Worm (Caenorhabditis elegans) whole organism, L4 larva: Measurements from ENCODE around the gene ZK370.6.

ENCODE experiments used
- R02D3.7 ChIP-seq: fragments of 150-350 bp; sonication (generic microtip); optimal IDR thresholded peaks from 3 replicates; lab custom pipeline; 2014; ENCODE audit warnings: missing biosample characterization, missing genetic modification characterization
- T20F7.1 ChIP-seq: fragments of 200-800 bp; sonication (Bioruptor generic); optimal IDR thresholded peaks from 2 replicates; lab custom pipeline; 2018; ENCODE audit warnings: mild to moderate bottlenecking, missing genetic modification characterization, missing compliant biosample characterization
- Y105C5A.15 ChIP-seq: fragments of 200-800 bp; sonication (Bioruptor generic); IDR thresholded peaks from 2 replicates; pipeline ENCODE4 v1.3.6; 2022; ENCODE audit warnings: missing genetic modification characterization, missing compliant biosample characterization
- Y48G9A.11 ChIP-seq: fragments of 200-800 bp; sonication (Bioruptor generic); IDR thresholded peaks from 2 replicates; pipeline ENCODE4 v1.3.6; 2022; ENCODE audit warnings: missing genetic modification reagents, missing genetic modification characterization, missing compliant biosample characterization
- Y5F2A.4 ChIP-seq: fragments of 200-800 bp; sonication (Bioruptor generic); optimal IDR thresholded peaks from 2 replicates; lab custom pipeline; 2018; ENCODE audit warnings: mild to moderate bottlenecking, missing genetic modification characterization, missing compliant biosample characterization
- aha-1 ChIP-seq: fragments of 150-350 bp; peaks from one replicate; lab custom pipeline; 2014; ENCODE audit warnings: missing biosample characterization, missing genetic modification characterization
- aly-2 ChIP-seq: sonication (generic microtip); optimal IDR thresholded peaks from 2 replicates; lab custom pipeline; 2018; ENCODE audit warnings: missing biosample characterization, missing genetic modification characterization
- arid-1 ChIP-seq: fragments of 200-800 bp; sonication (Bioruptor generic); conservative IDR thresholded peaks from 2 replicates; pipeline ENCODE4 v1.3.6; 2022; ENCODE audit warnings: missing genetic modification reagents, missing genetic modification characterization, missing compliant biosample characterization
- attf-4 ChIP-seq: sonication (generic microtip); optimal IDR thresholded peaks from 3 replicates; lab custom pipeline; 2017; ENCODE audit warnings: missing biosample characterization, missing genetic modification characterization
- ceh-28 ChIP-seq: fragments of 150-350 bp; optimal IDR thresholded peaks from 2 replicates; lab custom pipeline; 2014; ENCODE audit warnings: missing biosample characterization, missing genetic modification reagents, missing genetic modification characterization
- ceh-32 ChIP-seq: sonication (generic microtip); optimal IDR thresholded peaks from 2 replicates; lab custom pipeline; 2016; ENCODE audit warnings: mild to moderate bottlenecking, missing genetic modification characterization, missing compliant biosample characterization; ENCODE audit not compliant: poor library complexity
- ceh-44 ChIP-seq: fragments of 200-800 bp; sonication (Bioruptor generic); IDR thresholded peaks from 2 replicates; pipeline ENCODE4 v1.3.6; 2022; ENCODE audit warnings: missing genetic modification reagents, missing genetic modification characterization, missing compliant biosample characterization
- ceh-82 ChIP-seq: sonication (generic microtip); optimal IDR thresholded peaks from 2 replicates; lab custom pipeline; 2017; ENCODE audit warnings: missing biosample characterization, missing genetic modification characterization
- ces-1 ChIP-seq: fragments of 150-350 bp; sonication (generic microtip); optimal IDR thresholded peaks from 4 replicates; lab custom pipeline; 2014; ENCODE audit warnings: missing biosample characterization, missing genetic modification reagents, missing genetic modification characterization
- daf-8 ChIP-seq: fragments of 200-800 bp; sonication (Bioruptor generic); IDR thresholded peaks from 2 replicates; pipeline ENCODE4 v1.3.6; 2022; ENCODE audit warnings: missing genetic modification characterization, missing compliant biosample characterization
- dpl-1 ChIP-seq: fragments of 150-350 bp; optimal IDR thresholded peaks from 2 replicates; lab custom pipeline; 2014; ENCODE audit warnings: missing biosample characterization, missing genetic modification reagents, missing genetic modification characterization
- egl-43 ChIP-seq: fragments of 200-800 bp; sonication (Bioruptor generic); IDR thresholded peaks from 2 replicates; pipeline ENCODE4 v1.3.6; 2022; ENCODE audit warnings: missing genetic modification reagents, missing genetic modification characterization, missing compliant biosample characterization
- gei-8 ChIP-seq: fragments of 200-800 bp; sonication (Bioruptor generic); optimal IDR thresholded peaks from 2 replicates; lab custom pipeline; 2018; ENCODE audit warnings: mild to moderate bottlenecking, missing genetic modification characterization, missing compliant biosample characterization
- hif-1 ChIP-seq, 2 experiments: sonication (generic microtip); optimal IDR thresholded peaks; 2 replicates each; lab custom pipeline; 2016 to 2017; ENCODE audit warnings: missing compliant biosample characterization in 2 of 2, missing genetic modification characterization in 2 of 2, missing genetic modification reagents in 2 of 2, missing genotype in 2 of 2, mild to moderate bottlenecking in 1 of 2
- hlh-30 ChIP-seq: sonication (generic microtip); optimal IDR thresholded peaks from 2 replicates; lab custom pipeline; 2017; ENCODE audit warnings: antibody characterized with exemption, mild to moderate bottlenecking, missing genetic modification characterization, missing compliant biosample characterization; ENCODE audit not compliant: insufficient read depth
- lin-15B ChIP-seq: fragments of 150-350 bp; sonication (generic microtip); optimal IDR thresholded peaks from 3 replicates; lab custom pipeline; 2014; ENCODE audit warnings: missing biosample characterization, missing genetic modification characterization
- lin-29 ChIP-seq: fragments of 200-800 bp; sonication (Bioruptor generic); IDR thresholded peaks from 2 replicates; pipeline ENCODE4 v1.3.6; 2022; ENCODE audit warnings: missing genetic modification reagents, missing genetic modification characterization, missing compliant biosample characterization
- lin-39 ChIP-seq: fragments of 150-350 bp; optimal IDR thresholded peaks from 2 replicates; lab custom pipeline; 2014; ENCODE audit warnings: missing biosample characterization, missing genetic modification reagents, missing genetic modification characterization
- lsy-2 ChIP-seq, 2 experiments: fragments of 150-350 bp in 1 of 2; sonication (generic microtip) in 1 of 2; optimal IDR thresholded peaks; 2 replicates each; lab custom pipeline; 2014 to 2017; ENCODE audit warnings: missing biosample characterization in 2 of 2, missing genetic modification characterization in 2 of 2
- madf-9 ChIP-seq: fragments of 200-800 bp; sonication (Bioruptor generic); conservative IDR thresholded peaks from 2 replicates; pipeline ENCODE4 v1.3.6; 2022; ENCODE audit warnings: missing genetic modification reagents, missing genetic modification characterization, missing compliant biosample characterization
- mdt-29 ChIP-seq: fragments of 200-800 bp; sonication (Bioruptor generic); IDR thresholded peaks from 2 replicates; pipeline ENCODE4 v1.3.6; 2022; ENCODE audit warnings: missing genetic modification reagents, missing genetic modification characterization, missing compliant biosample characterization
- mep-1 ChIP-seq: fragments of 150-350 bp; sonication (generic microtip); optimal IDR thresholded peaks from 3 replicates; lab custom pipeline; 2014; ENCODE audit warnings: missing biosample characterization, missing genetic modification characterization
- mxl-3 ChIP-seq: fragments of 200-800 bp; sonication (Bioruptor generic); optimal IDR thresholded peaks from 2 replicates; lab custom pipeline; 2018; ENCODE audit warnings: mild to moderate bottlenecking, missing genetic modification characterization, missing compliant biosample characterization
- nhr-25 ChIP-seq: sonication (generic microtip); optimal IDR thresholded peaks from 2 replicates; lab custom pipeline; 2017; ENCODE audit warnings: missing genetic modification characterization, mild to moderate bottlenecking, missing compliant biosample characterization, antibody characterized with exemption, moderate library complexity, borderline replicate concordance; ENCODE audit not compliant: insufficient read depth
- nhr-28 ChIP-seq: fragments of 150-350 bp; optimal IDR thresholded peaks from 2 replicates; lab custom pipeline; 2014; ENCODE audit warnings: missing biosample characterization, missing genetic modification characterization
- nhr-41 ChIP-seq: fragments of 200-800 bp; sonication (Bioruptor generic); IDR thresholded peaks from 2 replicates; pipeline ENCODE4 v1.3.6; 2022; ENCODE audit warnings: missing genetic modification reagents, missing genetic modification characterization, missing compliant biosample characterization
- nhr-6 ChIP-seq: fragments of 150-350 bp; optimal IDR thresholded peaks from 2 replicates; lab custom pipeline; 2014; ENCODE audit warnings: missing biosample characterization, missing genetic modification characterization
- nhr-77 ChIP-seq: fragments of 150-350 bp; optimal IDR thresholded peaks from 2 replicates; lab custom pipeline; 2014; ENCODE audit warnings: missing biosample characterization, missing genetic modification characterization
- php-3 ChIP-seq: fragments of 200-800 bp; sonication (Bioruptor generic); IDR thresholded peaks from 2 replicates; pipeline ENCODE4 v1.3.6; 2022; ENCODE audit warnings: missing genetic modification reagents, missing genetic modification characterization, missing compliant biosample characterization
- pqm-1 ChIP-seq: sonication (generic microtip); optimal IDR thresholded peaks from 2 replicates; lab custom pipeline; 2017; ENCODE audit warnings: missing biosample characterization, missing genetic modification characterization
- saeg-2 ChIP-seq: fragments of 200-800 bp; sonication (Bioruptor generic); IDR thresholded peaks from 2 replicates; pipeline ENCODE4 v1.3.6; 2022; ENCODE audit warnings: missing genetic modification reagents, missing genetic modification characterization, missing compliant biosample characterization
- set-16 ChIP-seq: fragments of 200-800 bp; sonication (Bioruptor generic); IDR thresholded peaks from 2 replicates; pipeline ENCODE4 v1.3.6; 2022; ENCODE audit warnings: missing genetic modification reagents, missing genetic modification characterization, missing compliant biosample characterization
- skn-1 ChIP-seq: fragments of 150-350 bp; optimal IDR thresholded peaks from 2 replicates; lab custom pipeline; 2014; ENCODE audit warnings: missing biosample characterization, missing genetic modification characterization
- unc-130 ChIP-seq: sonication (generic microtip); optimal IDR thresholded peaks from 2 replicates; lab custom pipeline; 2016; ENCODE audit warnings: missing genetic modification reagents, missing genetic modification characterization, missing compliant biosample characterization
- unc-39 ChIP-seq: sonication (generic microtip); optimal IDR thresholded peaks from 2 replicates; lab custom pipeline; 2017; ENCODE audit warnings: missing biosample characterization, missing genetic modification characterization
- vab-7 ChIP-seq: fragments of 200-800 bp; sonication (Bioruptor generic); IDR thresholded peaks from 2 replicates; pipeline ENCODE4 v1.3.6; 2022; ENCODE audit warnings: missing genetic modification reagents, missing genetic modification characterization, missing compliant biosample characterization
- zag-1 ChIP-seq: fragments of 150-350 bp; optimal IDR thresholded peaks from 2 replicates; lab custom pipeline; 2014; ENCODE audit warnings: missing biosample characterization, missing genetic modification characterization
- zfp-2 ChIP-seq: sonication (generic microtip); optimal IDR thresholded peaks from 2 replicates; lab custom pipeline; 2016; ENCODE audit warnings: mild to moderate bottlenecking, missing genetic modification characterization, missing compliant biosample characterization
- zfp-3 ChIP-seq: fragments of 200-800 bp; sonication (Bioruptor generic); conservative IDR thresholded peaks from 2 replicates; pipeline ENCODE4 v1.3.6; 2022; ENCODE audit warnings: missing genetic modification reagents, missing genetic modification characterization, missing compliant biosample characterization
- zip-11 ChIP-seq: fragments of 200-800 bp; sonication (Bioruptor generic); IDR thresholded peaks from 2 replicates; pipeline ENCODE4 v1.3.6; 2022; ENCODE audit warnings: missing genetic modification characterization, missing compliant biosample characterization
- zip-2 ChIP-seq: fragments of 150-350 bp; optimal IDR thresholded peaks from 2 replicates; lab custom pipeline; 2014; ENCODE audit warnings: missing biosample characterization, missing genetic modification characterization

Gene ZK370.6

DNA sequence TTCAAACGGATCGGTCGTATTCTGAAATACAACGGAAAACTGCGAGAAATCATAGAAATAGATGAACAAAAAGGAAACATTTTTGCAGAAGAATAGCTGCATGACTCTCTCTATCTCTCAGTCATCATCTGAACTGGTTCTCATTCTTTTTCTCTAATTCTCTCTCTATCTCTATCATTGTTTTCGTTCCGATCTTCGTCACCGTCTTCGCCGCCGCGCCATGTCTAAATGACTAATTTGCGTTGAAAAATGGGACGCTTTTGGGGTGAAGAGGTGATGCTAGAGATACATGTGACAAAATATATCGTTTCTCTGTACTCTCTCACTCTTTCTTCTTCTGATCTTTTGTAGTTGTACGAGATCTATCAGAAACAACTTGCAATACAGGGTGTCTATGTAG lies 36.8 kb upstream of the ZK370.6 start (continued):
- TF ChIP-seq php-3 (GFP tag; lab: Robert Waterston, UW), result no peak
- TF ChIP-seq saeg-2 (GFP tag; lab: Robert Waterston, UW), result no peak
- no peak for TF ChIP-seq attf-4 (tag; lab: Kevin White, UChicago)
- TF ChIP-seq nhr-77 (tag; lab: Kevin White, UChicago), result no peak
- peak; percentile 84 for TF ChIP-seq hlh-30 (tag; lab: Kevin White, UChicago)
- TF ChIP-seq unc-39 (tag; lab: Kevin White, UChicago), result no peak
- TF ChIP-seq arid-1, result no peak
- TF ChIP-seq ceh-44 (GFP tag; lab: Robert Waterston, UW), result no peak
- no peak for TF ChIP-seq zag-1 (tag; lab: Kevin White, UChicago)
- no peak for TF ChIP-seq skn-1 (tag; lab: Kevin White, UChicago)
- no peak for TF ChIP-seq pqm-1 (tag; lab: Kevin White, UChicago)
- no peak for TF ChIP-seq nhr-6 (tag; lab: Kevin White, UChicago)
- TF ChIP-seq mdt-29 (GFP tag; lab: Robert Waterston, UW), result no peak
- TF ChIP-seq vab-7 (GFP tag; lab: Robert Waterston, UW), result no peak
- TF ChIP-seq lsy-2 (tag; optimal IDR thresholded peaks at IDR 0.05; lab: Kevin White, UChicago), result peak in 1 of 2 experiments; percentile 43
- no peak for TF ChIP-seq ceh-82
- TF ChIP-seq zip-2 (tag; lab: Kevin White, UChicago), result no peak
- no peak for TF ChIP-seq T20F7.1
- TF ChIP-seq daf-8, result no peak
- no peak for TF ChIP-seq hif-1 (tag; optimal IDR thresholded peaks at IDR 0.05; lab: Kevin White, UChicago)
- no peak for TF ChIP-seq nhr-25 (tag; lab: Kevin White, UChicago)
- TF ChIP-seq aha-1 (tag; lab: Kevin White, UChicago), result peak; percentile 18
- TF ChIP-seq unc-130 (GFP tag; lab: Kevin White, UChicago), result no peak
- TF ChIP-seq lin-39 (tag; lab: Kevin White, UChicago), result no peak
- TF ChIP-seq ceh-32 (tag; lab: Kevin White, UChicago), result no peak
- TF ChIP-seq nhr-28 (tag; lab: Kevin White, UChicago), result peak; percentile 81
- no peak for TF ChIP-seq ces-1 (GFP tag; lab: Kevin White, UChicago)
- peak; percentile 50 for TF ChIP-seq mep-1 (tag; lab: Kevin White, UChicago)
- TF ChIP-seq R02D3.7, result no peak
- no peak for TF ChIP-seq Y105C5A.15 (GFP tag; lab: Robert Waterston, UW)
- no peak for TF ChIP-seq madf-9 (GFP tag; lab: Robert Waterston, UW)
- no peak for TF ChIP-seq zip-11
- TF ChIP-seq zfp-3 (GFP tag; lab: Robert Waterston, UW), result no peak
- TF ChIP-seq zfp-2 (tag; lab: Kevin White, UChicago), result no peak
- TF ChIP-seq lin-15B, result no peak
- TF ChIP-seq gei-8 (GFP tag; lab: Kevin White, UChicago), result no peak

DNA sequence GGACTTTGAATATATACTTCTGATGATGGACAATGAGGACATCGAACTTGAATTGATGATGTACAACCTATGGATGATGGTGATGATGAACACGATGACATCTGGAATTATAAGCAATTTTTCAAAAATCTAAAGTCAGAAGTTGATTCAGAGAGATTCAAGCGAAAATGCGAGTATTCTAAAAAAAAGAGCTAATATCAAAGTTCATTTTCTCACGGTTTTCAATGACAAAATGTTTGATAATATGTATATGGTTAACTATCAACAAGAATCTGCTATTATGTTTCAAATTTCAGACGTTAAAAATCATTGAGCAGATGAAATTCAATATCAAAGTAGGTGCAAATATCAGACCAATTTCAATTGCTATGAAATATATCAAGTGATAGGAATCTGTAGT lies 36.3 kb upstream of the ZK370.6 start, which contains the start of gene K02D10.4:
Gene K02D10.4, minus strand, starts transcription at position 101 of the 400 bp plus-strand sequence.
- TF ChIP-seq skn-1 (tag; lab: Kevin White, UChicago) (no peak), aha-1 (tag; lab: Kevin White, UChicago) (peak; percentile 66)

ce11 chrIII:8775953-8776352 lies 32.3 kb upstream of the ZK370.6 start, which contains the start of gene snap-29:
Gene snap-29 (plus strand): TSS chrIII:8776253.
- TF ChIP-seq ceh-28 (tag; lab: Kevin White, UChicago) (no peak), Y48G9A.11 (GFP tag; lab: Robert Waterston, UW) (no peak), vab-7 (GFP tag; lab: Robert Waterston, UW) (no peak), egl-43 (GFP tag; lab: Robert Waterston, UW) (no peak), arid-1 (no peak), set-16 (GFP tag; lab: Robert Waterston, UW) (no peak), nhr-6 (tag; lab: Kevin White, UChicago) (no peak), lin-39 (tag; lab: Kevin White, UChicago) (no peak), dpl-1 (GFP tag; lab: Kevin White, UChicago) (no peak), aly-2 (no peak), ceh-82 (no peak), hlh-30 (tag; lab: Kevin White, UChicago) (no peak), Y105C5A.15 (GFP tag; lab: Robert Waterston, UW) (no peak), php-3 (GFP tag; lab: Robert Waterston, UW) (no peak), hif-1 (tag; optimal IDR thresholded peaks at IDR 0.05; lab: Kevin White, UChicago) (no peak), lin-29 (GFP tag; lab: Robert Waterston, UW) (no peak), Y5F2A.4 (no peak), gei-8 (GFP tag; lab: Kevin White, UChicago) (no peak), nhr-41 (no peak), mxl-3 (GFP tag; lab: Kevin White, UChicago) (no peak)
